Fruit fly (Drosophila melanogaster) whole organism, wandering third instar larva: ENCODE measurements around the gene CG42784.

Experiments
- Dfd ChIP-seq: fragments of >200 bp; optimal IDR thresholded peaks from 2 replicates; lab custom pipeline; 2017; ENCODE audit warnings: missing biosample characterization, missing genetic modification characterization
- Rel ChIP-seq, 2 experiments: fragments of 200-800 bp; sonication (Bioruptor generic) in 1 of 2; optimal IDR thresholded peaks; 2 replicates in 1 of 2; 3 replicates in 1 of 2; lab custom pipeline; 2016 to 2019; ENCODE audit warnings: mild to moderate bottlenecking in 2 of 2, missing biosample characterization in 2 of 2, missing genetic modification characterization in 2 of 2, moderate library complexity in 1 of 2
- dmrt93B ChIP-seq: fragments of 200-800 bp; sonication (Bioruptor generic); optimal IDR thresholded peaks from 2 replicates; lab custom pipeline; 2018; ENCODE audit warnings: missing biosample characterization, mild to moderate bottlenecking, missing genetic modification characterization
- dsf ChIP-seq: sonication (Bioruptor generic); optimal IDR thresholded peaks from 2 replicates; lab custom pipeline; 2016; ENCODE audit warnings: missing biosample characterization, missing genetic modification characterization, borderline replicate concordance
- jim ChIP-seq: fragments of 175-275, 200-325 bp; sonication (Bioruptor generic); optimal IDR thresholded peaks from 2 replicates; lab custom pipeline; 2016; ENCODE audit warnings: missing biosample characterization, mild to moderate bottlenecking, missing genetic modification characterization
- psq ChIP-seq: fragments of 200-800 bp; sonication (Bioruptor generic); optimal IDR thresholded peaks from 3 replicates; lab custom pipeline; 2017; ENCODE audit warnings: missing biosample characterization, mild to moderate bottlenecking, missing genetic modification characterization, moderate library complexity
- rgr ChIP-seq: fragments of 200-800 bp; sonication (Bioruptor generic); optimal IDR thresholded peaks from 3 replicates; lab custom pipeline; 2016; ENCODE audit warnings: missing biosample characterization, mild to moderate bottlenecking, missing genetic modification characterization

- TF ChIP-seq dsf (GFP tag; lab: Kevin White, UChicago) (no peak), Dfd (GFP tag; lab: Kevin White, UChicago) (no peak), psq (GFP tag; lab: Kevin White, UChicago) (no peak), Rel (GFP tag; optimal IDR thresholded peaks at IDR 0.05; lab: Kevin White, UChicago) (no peak), Rel (tag; optimal IDR thresholded peaks at IDR 0.05; lab: Kevin White, UChicago) (no peak), rgr (no peak), jim (GFP tag; lab: Kevin White, UChicago) (no peak), dmrt93B (GFP tag; lab: Kevin White, UChicago) (no peak)
Measured at dm6 chr2L:13397393-13397792, 17.8 kb upstream of the CG42784 start.
